Worm (Caenorhabditis elegans) whole organism, late embryonic: ENCODE measurements around the gene C02E7.7.
A peak's percentile ranks its signal among the peaks of the same experiment; 100 is the strongest.

Experiments used
- C08G9.2 ChIP-seq: sonication (generic microtip); optimal IDR thresholded peaks from 2 replicates; lab custom pipeline; 2016; ENCODE audit warnings: mild to moderate bottlenecking, missing genetic modification characterization, moderate library complexity, missing compliant biosample characterization
- Y22D7AL.16 ChIP-seq: sonication (generic microtip); optimal IDR thresholded peaks from 2 replicates; lab custom pipeline; 2016; ENCODE audit warnings: missing genetic modification characterization, missing compliant biosample characterization
- ama-1 ChIP-seq: fragments of 150-350 bp; optimal IDR thresholded peaks from 2 replicates; lab custom pipeline; 2014
- ceh-14 ChIP-seq: sonication (generic microtip); optimal IDR thresholded peaks from 2 replicates; lab custom pipeline; 2016; ENCODE audit warnings: missing genotype, missing genetic modification characterization, missing compliant biosample characterization
- ceh-18 ChIP-seq: sonication (generic microtip); optimal IDR thresholded peaks from 2 replicates; lab custom pipeline; 2016; ENCODE audit warnings: missing genetic modification characterization, missing compliant biosample characterization
- ceh-19 ChIP-seq: fragments of 200-800 bp; sonication (Bioruptor generic); optimal IDR thresholded peaks from 2 replicates; lab custom pipeline; 2018; ENCODE audit warnings: mild to moderate bottlenecking, missing genetic modification characterization, missing compliant biosample characterization
- ceh-2 ChIP-seq: sonication (generic microtip); optimal IDR thresholded peaks from 2 replicates; lab custom pipeline; 2016; ENCODE audit warnings: missing genotype, missing genetic modification characterization, missing compliant biosample characterization
- ceh-24 ChIP-seq: sonication (generic microtip); optimal IDR thresholded peaks from 2 replicates; lab custom pipeline; 2016; ENCODE audit warnings: mild to moderate bottlenecking, missing genetic modification characterization, missing compliant biosample characterization
- ceh-30 ChIP-seq: fragments of 150-350 bp; optimal IDR thresholded peaks from 2 replicates; lab custom pipeline; 2014; ENCODE audit warnings: missing biosample characterization, missing genetic modification characterization
- ceh-31 ChIP-seq: sonication (generic microtip); optimal IDR thresholded peaks from 2 replicates; lab custom pipeline; 2016; ENCODE audit warnings: missing genetic modification characterization, missing compliant biosample characterization
- ceh-45 ChIP-seq: fragments of 200-800 bp; sonication (Bioruptor generic); IDR thresholded peaks from 2 replicates; pipeline ENCODE4 v1.3.6; 2022; ENCODE audit warnings: missing genetic modification reagents, missing genetic modification characterization, missing compliant biosample characterization
- che-1 ChIP-seq: sonication (generic microtip); optimal IDR thresholded peaks from 2 replicates; lab custom pipeline; 2016; ENCODE audit warnings: mild to moderate bottlenecking, missing genetic modification characterization, missing compliant biosample characterization
- dmd-4 ChIP-seq: sonication (generic microtip); optimal IDR thresholded peaks from 2 replicates; lab custom pipeline; 2016; ENCODE audit warnings: borderline replicate concordance, missing genetic modification characterization, missing compliant biosample characterization
- dve-1 ChIP-seq: sonication (generic microtip); optimal IDR thresholded peaks from 2 replicates; lab custom pipeline; 2017; ENCODE audit warnings: antibody characterized with exemption, mild to moderate bottlenecking, missing genetic modification characterization, missing compliant biosample characterization
- elt-2 ChIP-seq: sonication (generic microtip); optimal IDR thresholded peaks from 2 replicates; lab custom pipeline; 2016; ENCODE audit warnings: missing genetic modification reagents, missing genetic modification characterization, missing compliant biosample characterization
- elt-4 ChIP-seq: sonication (generic microtip); optimal IDR thresholded peaks from 2 replicates; lab custom pipeline; 2016; ENCODE audit warnings: missing genetic modification characterization, missing compliant biosample characterization
- ets-4 ChIP-seq: sonication (generic microtip); optimal IDR thresholded peaks from 2 replicates; lab custom pipeline; 2016; ENCODE audit warnings: missing genetic modification characterization, missing compliant biosample characterization
- fkh-6 ChIP-seq: sonication (generic microtip); optimal IDR thresholded peaks from 2 replicates; lab custom pipeline; 2016; ENCODE audit warnings: missing genetic modification characterization, missing compliant biosample characterization
- hlh-13 ChIP-seq: fragments of 200-800 bp; sonication (Bioruptor generic); optimal IDR thresholded peaks from 2 replicates; lab custom pipeline; 2018; ENCODE audit warnings: mild to moderate bottlenecking, missing genetic modification characterization, missing compliant biosample characterization
- hlh-6 ChIP-seq: sonication (generic microtip); optimal IDR thresholded peaks from 2 replicates; lab custom pipeline; 2016; ENCODE audit warnings: missing genotype, missing genetic modification characterization, missing compliant biosample characterization
- madf-2 ChIP-seq: sonication (generic microtip); optimal IDR thresholded peaks from 2 replicates; lab custom pipeline; 2017; ENCODE audit warnings: missing genetic modification characterization, missing compliant biosample characterization
- nfya-1 ChIP-seq: sonication (generic microtip); optimal IDR thresholded peaks from 2 replicates; lab custom pipeline; 2017; ENCODE audit warnings: missing genetic modification characterization, mild to moderate bottlenecking, missing compliant biosample characterization, antibody characterized with exemption, moderate library complexity
- odd-2 ChIP-seq: sonication (generic microtip); optimal IDR thresholded peaks from 2 replicates; lab custom pipeline; 2017; ENCODE audit warnings: antibody characterized with exemption, mild to moderate bottlenecking, missing genetic modification characterization, missing compliant biosample characterization
- pha-2 ChIP-seq: sonication (generic microtip); optimal IDR thresholded peaks from 2 replicates; lab custom pipeline; 2017; ENCODE audit warnings: mild to moderate bottlenecking, missing genetic modification characterization, missing compliant biosample characterization
- pros-1 ChIP-seq: fragments of 150-350 bp; optimal IDR thresholded peaks from 2 replicates; lab custom pipeline; 2014; ENCODE audit warnings: missing biosample characterization, missing genetic modification reagents, missing genetic modification characterization
- ref-2 ChIP-seq: sonication (generic microtip); optimal IDR thresholded peaks from 2 replicates; lab custom pipeline; 2016; ENCODE audit warnings: missing genetic modification characterization, missing compliant biosample characterization
- rnt-1 ChIP-seq: sonication (generic microtip); optimal IDR thresholded peaks from 2 replicates; lab custom pipeline; 2016; ENCODE audit warnings: missing genetic modification characterization, missing compliant biosample characterization
- sox-4 ChIP-seq: sonication (generic microtip); optimal IDR thresholded peaks from 2 replicates; lab custom pipeline; 2017; ENCODE audit warnings: mild to moderate bottlenecking, missing genetic modification characterization, inconsistent platforms, missing compliant biosample characterization
- tbx-2 ChIP-seq: sonication (generic microtip); optimal IDR thresholded peaks from 2 replicates; lab custom pipeline; 2016; ENCODE audit warnings: missing genetic modification characterization, missing compliant biosample characterization
- unc-42 ChIP-seq: sonication (generic microtip); optimal IDR thresholded peaks from 2 replicates; lab custom pipeline; 2016; ENCODE audit warnings: missing genotype, missing genetic modification characterization, missing compliant biosample characterization
- unc-86 ChIP-seq: sonication (generic microtip); optimal IDR thresholded peaks from 2 replicates; lab custom pipeline; 2016; ENCODE audit warnings: missing genetic modification characterization, missing compliant biosample characterization
- zip-5 ChIP-seq: sonication (generic microtip); optimal IDR thresholded peaks from 2 replicates; lab custom pipeline; 2016; ENCODE audit warnings: missing genetic modification characterization, missing compliant biosample characterization

The C02E7.7 gene

DNA sequence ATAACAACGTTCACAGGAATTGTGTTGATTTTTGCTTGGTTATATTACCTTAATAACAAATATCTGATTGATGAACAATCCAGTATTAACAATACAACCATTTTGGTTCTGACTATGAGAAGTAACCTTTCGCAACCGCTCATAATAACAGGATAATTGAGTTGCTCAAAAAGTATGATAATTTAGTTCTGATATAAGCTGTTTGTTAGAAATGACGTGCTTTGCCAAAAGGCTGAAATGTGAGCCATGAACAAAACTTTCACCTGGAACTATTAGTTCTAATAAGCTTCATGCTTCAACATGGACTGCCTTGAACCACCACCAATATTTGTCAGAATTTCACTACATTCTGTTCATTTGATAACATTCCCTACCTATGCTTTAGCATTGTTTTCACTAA lies 6.2 kb upstream of the C02E7.7 start, which contains the start of gene srh-20:
Gene srh-20 (plus strand): TSS at position 301 of the 400 bp plus-strand sequence.
- no peak for TF ChIP-seq unc-86 (tag; lab: Kevin White, UChicago)
- no peak for TF ChIP-seq odd-2 (tag; lab: Kevin White, UChicago)
- TF ChIP-seq ceh-14 (tag; lab: Kevin White, UChicago) = no peak
- no peak for TF ChIP-seq madf-2 (tag; lab: Kevin White, UChicago)
- TF ChIP-seq ceh-30 (tag; lab: Kevin White, UChicago) = no peak
- no peak for TF ChIP-seq ceh-31 (tag; lab: Kevin White, UChicago)

DNA sequence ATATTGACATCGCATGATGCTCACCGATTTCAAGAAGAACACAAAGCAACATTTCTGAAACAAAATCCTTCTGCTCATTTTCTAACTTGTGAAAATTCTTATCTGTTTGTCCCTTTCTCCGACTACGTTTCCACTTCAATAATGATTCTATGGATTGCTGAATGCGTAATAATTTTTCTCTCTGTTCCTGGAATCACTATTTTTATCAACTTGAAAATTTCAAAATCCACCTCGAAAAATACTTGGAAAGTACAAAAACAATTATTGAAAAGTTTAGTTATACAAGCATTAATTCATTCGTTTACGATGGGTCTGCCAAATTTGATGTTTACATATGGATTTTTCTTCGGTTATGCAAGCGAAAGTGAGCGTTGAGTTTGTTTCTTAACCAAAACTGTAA lies 3.6 kb upstream of the C02E7.7 start, which contains the start of gene srh-22:
Gene srh-22 (plus strand): TSS at position 301 of the 400 bp plus-strand sequence.
- TF ChIP-seq hlh-6 (tag; lab: Kevin White, UChicago) = no peak
- no peak for TF ChIP-seq ceh-19
- TF ChIP-seq fkh-6 (tag; lab: Kevin White, UChicago) = no peak
- TF ChIP-seq ceh-24 (tag; lab: Kevin White, UChicago) = no peak
- no peak for TF ChIP-seq pros-1
- TF ChIP-seq C08G9.2 (tag; lab: Kevin White, UChicago) = no peak
- no peak for TF ChIP-seq elt-4
- TF ChIP-seq, all 69 proteins: peak for 0

DNA sequence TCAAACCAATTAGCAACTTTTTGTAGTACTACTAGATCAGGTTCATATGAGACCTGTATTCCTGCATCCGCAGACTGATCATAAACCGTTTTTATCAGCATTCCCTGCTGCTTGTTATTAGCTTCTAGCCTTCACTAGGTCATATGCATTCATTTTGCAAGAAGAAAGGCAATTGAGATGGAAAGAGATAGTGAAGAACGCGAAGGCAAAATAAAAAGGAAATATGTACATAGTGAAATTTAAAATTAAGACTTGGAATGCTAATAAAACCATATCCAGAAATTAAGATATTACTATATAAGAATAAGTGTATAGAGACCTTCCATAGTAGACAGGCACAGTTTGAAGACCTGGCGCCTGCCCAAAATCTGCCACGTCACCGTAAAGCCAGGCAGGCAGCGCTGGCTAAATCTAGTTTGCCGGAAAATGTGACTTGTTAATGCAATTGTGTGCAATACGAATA lies 2.3 kb upstream of the C02E7.7 start, which contains the start of the genes C02E7.8 and srh-23:
Gene C02E7.8 (minus strand): TSS at position 101 of the 463 bp plus-strand sequence.
Gene srh-23 (plus strand): TSS at position 413 of the 463 bp plus-strand sequence.
- TF ChIP-seq zip-5 (no peak), sox-4 (tag; lab: Kevin White, UChicago) (no peak), ceh-45 (GFP tag; lab: Robert Waterston, UW) (no peak), nfya-1 (tag; lab: Kevin White, UChicago) (no peak), ama-1 (lab: Kevin White, UChicago) (no peak), ref-2 (tag; lab: Kevin White, UChicago) (no peak), ceh-18 (tag; lab: Kevin White, UChicago) (no peak), tbx-2 (no peak), pha-2 (tag; lab: Kevin White, UChicago) (no peak), Y22D7AL.16 (tag; lab: Kevin White, UChicago) (no peak), che-1 (tag; lab: Kevin White, UChicago) (no peak), ceh-2 (no peak), dve-1 (tag; lab: Kevin White, UChicago) (no peak), C08G9.2 (tag; lab: Kevin White, UChicago) (no peak)

DNA sequence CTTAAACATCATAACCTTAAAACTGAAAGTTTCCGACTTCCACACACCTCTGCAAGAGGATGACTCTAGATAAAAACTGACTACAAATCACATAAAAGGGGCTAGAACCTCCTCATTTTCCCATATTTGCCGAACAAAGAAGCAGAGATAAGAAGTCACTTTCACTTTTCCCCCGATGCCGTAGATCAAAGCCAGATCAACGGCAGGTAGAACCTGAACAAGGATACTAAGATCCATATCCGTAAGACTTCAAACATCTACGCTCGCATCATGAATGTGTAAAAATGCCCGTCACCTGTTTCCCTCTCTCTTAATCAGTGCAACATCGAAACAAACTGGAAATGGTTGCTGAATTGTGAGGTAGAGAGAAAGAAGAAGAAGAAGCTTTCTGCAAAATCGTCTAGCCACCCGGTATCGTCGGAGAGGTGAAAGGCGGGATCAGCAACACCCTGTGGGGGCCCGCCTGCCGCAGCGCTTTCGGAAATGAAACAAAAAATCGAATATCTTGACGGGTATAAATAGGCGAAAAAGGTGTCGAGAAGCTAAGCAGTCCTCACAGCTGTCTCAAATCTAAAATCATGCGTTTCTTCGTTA lies 387 bp upstream of the C02E7.7 start, which contains the start of gene C02E7.6:
Gene C02E7.6 (plus strand): TSS at position 544 of the 594 bp plus-strand sequence.
- TF ChIP-seq ceh-2 (no peak), ceh-45 (GFP tag; lab: Robert Waterston, UW) (no peak), ets-4 (tag; lab: Kevin White, UChicago) (no peak), dmd-4 (no peak), rnt-1 (tag; lab: Kevin White, UChicago) (peak; percentile 16), dve-1 (tag; lab: Kevin White, UChicago) (no peak), fkh-6 (tag; lab: Kevin White, UChicago) (no peak), ceh-18 (tag; lab: Kevin White, UChicago) (no peak)
- TF ChIP-seq, all 69 proteins: peak for 1

DNA sequence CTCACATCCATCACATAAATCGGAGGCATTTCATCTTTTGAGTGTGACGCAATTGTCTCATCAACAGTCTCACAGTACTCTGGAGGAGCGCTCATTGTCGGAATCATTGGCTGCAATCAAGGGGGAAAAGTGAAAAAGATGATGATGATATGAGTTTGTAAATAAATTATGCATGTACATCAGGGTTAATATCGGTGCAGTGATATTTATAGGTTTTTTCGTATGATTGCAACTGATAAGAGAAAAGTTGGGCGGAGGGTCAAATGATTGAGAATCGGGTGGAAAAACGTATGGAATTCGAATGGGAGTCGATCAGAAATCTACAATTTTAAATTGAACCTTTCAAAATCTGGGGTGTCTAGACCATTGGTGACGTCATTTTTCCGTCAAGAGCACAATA lies 3.5 kb downstream of the C02E7.7 start, which contains the start of gene H23N18.6:
Gene H23N18.6 (minus strand): TSS at position 201 of the 400 bp plus-strand sequence.
- TF ChIP-seq unc-42 = no peak
- peak; percentile 60 for TF ChIP-seq elt-2
- no peak for TF ChIP-seq hlh-6 (tag; lab: Kevin White, UChicago)
- TF ChIP-seq hlh-13 = no peak
- TF ChIP-seq, all 69 proteins: peak for 1
